Fruit fly (Drosophila melanogaster): ENCODE data around the gene Gr23a.

Gene Gr23a

DNA sequence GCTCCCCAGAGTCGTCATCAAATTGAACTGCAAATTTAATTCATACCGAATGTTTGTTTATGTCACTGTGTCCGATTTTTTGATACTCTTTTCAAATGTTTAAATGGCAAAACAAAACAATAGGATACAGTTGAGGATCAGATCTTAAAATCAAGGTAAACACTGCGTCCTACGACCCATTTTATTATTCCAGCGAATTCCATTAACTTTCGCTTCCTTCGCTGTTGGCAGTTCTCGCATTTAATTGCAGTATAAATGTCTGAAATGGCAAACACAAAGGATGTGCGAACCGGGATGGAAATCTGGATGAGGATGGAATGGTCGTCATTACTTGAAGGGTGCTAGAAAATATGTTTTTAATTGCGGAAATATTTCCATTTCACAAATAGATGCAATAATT is 17.3 kb upstream of the Gr23a start, which contains the start of gene CG33125:
TSS of gene CG33125 (minus strand) at position 101 of the 400 bp plus-strand sequence.
- TF ChIP-seq Eip93F (GFP tag; optimal IDR thresholded peaks at IDR 0.05) (no peak), CG6163 (GFP tag; IDR thresholded peaks at IDR 0.05) (no peak), Hr4 (GFP tag; optimal IDR thresholded peaks at IDR 0.05) (no peak), Blimp-1 (GFP tag; optimal IDR thresholded peaks at IDR 0.05) (no peak), acj6 (GFP tag; optimal IDR thresholded peaks at IDR 0.05) (no peak)

dm6 chr2L:2652746-2653145 is 16.9 kb upstream of the Gr23a start, which contains the start of gene Prosbeta4R1:
TSS of gene Prosbeta4R1 (plus strand) at chr2L:2653046.
- TF ChIP-seq Lpt (GFP tag; optimal IDR thresholded peaks at IDR 0.05) (no peak), pdm3 (GFP tag; optimal IDR thresholded peaks at IDR 0.05) (no peak), svp (GFP tag) (peak; percentile 6)

DNA sequence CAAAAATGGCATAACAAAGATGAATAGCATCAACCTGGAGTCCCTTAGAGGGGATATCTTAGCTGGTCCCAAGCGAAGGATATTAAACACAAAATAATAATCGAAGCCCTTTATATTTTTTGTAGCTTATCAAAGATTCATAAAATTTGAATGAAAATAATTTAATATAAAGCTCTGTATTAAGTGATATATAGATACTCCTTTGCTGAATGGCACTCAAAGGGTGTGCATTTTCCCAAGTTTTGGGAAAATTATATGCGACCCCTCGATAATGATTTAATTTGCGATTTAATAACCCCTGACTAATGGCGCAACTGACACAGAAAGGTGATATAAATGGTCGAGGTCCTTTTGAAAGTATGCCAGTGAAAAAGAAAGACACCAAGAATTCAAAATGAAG is 15.9 kb upstream of the Gr23a start, which contains the start of gene Or23a:
TSS of gene Or23a (plus strand) at position 301 of the 400 bp plus-strand sequence.
- TF ChIP-seq net (GFP tag; optimal IDR thresholded peaks at IDR 0.05) (no peak), CG6276 (GFP tag; optimal IDR thresholded peaks at IDR 0.05) (no peak), svp (GFP tag) (no peak), Smox (GFP tag; optimal IDR thresholded peaks at IDR 0.05) (no peak), dac (GFP tag; optimal IDR thresholded peaks at IDR 0.05) (no peak), CG11902 (GFP tag; optimal IDR thresholded peaks at IDR 0.05) (no peak), CG9139 (GFP tag; optimal IDR thresholded peaks at IDR 0.05) (no peak), vri (GFP tag; optimal IDR thresholded peaks at IDR 0.05) (no peak), CG11294 (GFP tag; IDR thresholded peaks at IDR 0.05) (no peak), CG1621 (tag; optimal IDR thresholded peaks at IDR 0.05) (no peak), Hr39 (GFP tag; optimal IDR thresholded peaks at IDR 0.05) (no peak), Blimp-1 (GFP tag; optimal IDR thresholded peaks at IDR 0.05) (no peak), topi (GFP tag; optimal IDR thresholded peaks at IDR 0.05) (no peak), dsx (GFP tag; optimal IDR thresholded peaks at IDR 0.05; ENCODE audit: poor library complexity, severe bottlenecking) (no peak), achi (GFP tag; optimal IDR thresholded peaks at IDR 0.05) (no peak), Lpt (GFP tag; optimal IDR thresholded peaks at IDR 0.05) (no peak), esn (GFP tag; optimal IDR thresholded peaks at IDR 0.05) (no peak), OdsH (GFP tag; optimal IDR thresholded peaks at IDR 0.05) (no peak), Hr4 (GFP tag; optimal IDR thresholded peaks at IDR 0.05) (no peak), CG8632 (GFP tag; optimal IDR thresholded peaks at IDR 0.05) (no peak)

dm6 chr2L:2655094-2655493 is 14.5 kb upstream of the Gr23a start, which contains the start of gene Prosbeta4R2:
TSS of gene Prosbeta4R2 (plus strand) at chr2L:2655394.
- TF ChIP-seq CG11762 (GFP tag; optimal IDR thresholded peaks at IDR 0.05; ENCODE audit: insufficient read depth) (no peak), svp (GFP tag) (no peak), dac (GFP tag; optimal IDR thresholded peaks at IDR 0.05) (no peak), fd85E (GFP tag; optimal IDR thresholded peaks at IDR 0.05) (no peak), Blimp-1 (GFP tag; optimal IDR thresholded peaks at IDR 0.05) (no peak), CG16779 (tag; optimal IDR thresholded peaks at IDR 0.05) (no peak), CG6792 (GFP tag; optimal IDR thresholded peaks at IDR 0.05) (no peak), CG4318 (GFP tag; optimal IDR thresholded peaks at IDR 0.05) (no peak), cyc (GFP tag; optimal IDR thresholded peaks at IDR 0.05) (no peak), Hr38 (GFP tag; optimal IDR thresholded peaks at IDR 0.05) (no peak), CG1621 (tag; optimal IDR thresholded peaks at IDR 0.05) (no peak), Eip78C (GFP tag) (no peak), CG34406 (GFP tag; optimal IDR thresholded peaks at IDR 0.05) (no peak), Hr4 (GFP tag; optimal IDR thresholded peaks at IDR 0.05) (no peak), fd59A (GFP tag; optimal IDR thresholded peaks at IDR 0.05) (no peak)

DNA sequence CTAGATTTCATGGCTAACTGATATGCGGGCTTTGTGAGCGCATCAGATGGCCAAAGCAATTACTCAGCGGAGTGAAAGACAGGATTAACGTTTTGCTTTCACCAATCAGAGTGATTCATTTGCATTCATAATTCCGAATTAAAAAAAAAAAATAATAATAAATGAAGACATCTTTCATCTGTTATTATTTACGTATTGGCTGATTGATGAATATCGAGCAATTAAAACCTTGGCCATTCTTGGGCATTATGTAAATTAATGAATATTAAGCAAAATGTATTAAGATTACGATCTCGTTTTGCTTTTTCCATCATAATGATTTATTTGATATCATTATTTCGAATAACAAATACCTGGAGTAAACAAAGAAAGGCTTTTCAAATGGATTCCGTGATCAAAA is 4.9 kb upstream of the Gr23a start, which contains the start of gene Trf4:
TSS of gene Trf4 (plus strand) at position 301 of the 400 bp plus-strand sequence.
- TF ChIP-seq lz (GFP tag; optimal IDR thresholded peaks at IDR 0.05) (no peak), Blimp-1 (GFP tag; optimal IDR thresholded peaks at IDR 0.05) (no peak), Hr4 (GFP tag; optimal IDR thresholded peaks at IDR 0.05) (no peak)
